Fruit fly (Drosophila melanogaster) whole organism: ENCODE data around the gene CG1103.

Experiments used
- CG8478 ChIP-seq: fragments of >200 bp; optimal IDR thresholded peaks from 2 replicates; lab custom pipeline; 2018; ENCODE audit warnings: inconsistent platforms
- Dll ChIP-seq: fragments of >200 bp; optimal IDR thresholded peaks from 2 replicates; lab custom pipeline; 2017
- pan ChIP-seq: fragments of >200 bp; optimal IDR thresholded peaks from 2 replicates; lab custom pipeline; 2017
- psq ChIP-seq: fragments of >200 bp; optimal IDR thresholded peaks from 2 replicates; lab custom pipeline; 2017

dm6 chr3R:4359625-4360024 is 22.1 kb downstream of the CG1103 start, which contains the start of gene CG1090:
- no peak for TF ChIP-seq CG8478 (lab: Kevin White, UChicago)
- TF ChIP-seq psq (lab: Kevin White, UChicago): no peak
- TF ChIP-seq Dll: no peak
- no peak for TF ChIP-seq pan (lab: Kevin White, UChicago)
